Fruit fly (Drosophila melanogaster) whole organism, embryonic: ENCODE measurements around the gene CG3434.

Experiments
- CG10321 ChIP-seq: fragments of 200-800 bp; sonication (Bioruptor generic); IDR thresholded peaks from 2 replicates; pipeline ENCODE4 v1.3.6; 2022; ENCODE audit warnings: missing biosample characterization, missing genetic modification characterization
- CG11085 ChIP-seq: fragments of 200-800 bp; sonication (Bioruptor generic); IDR thresholded peaks from 2 replicates; pipeline ENCODE4 v1.3.6; 2022; ENCODE audit warnings: missing biosample characterization, missing genetic modification characterization
- CG6854 ChIP-seq: fragments of 200-800 bp; sonication (Bioruptor generic); optimal IDR thresholded peaks from 3 replicates; lab custom pipeline; 2017; ENCODE audit warnings: missing biosample characterization, mild to moderate bottlenecking, missing genetic modification characterization
- cas ChIP-seq: fragments of 200-800 bp; sonication (Bioruptor generic); IDR thresholded peaks from 2 replicates; pipeline ENCODE4 v1.3.6; 2022; ENCODE audit warnings: missing biosample characterization, missing genetic modification characterization
- disco-r ChIP-seq: fragments of 200-800 bp; sonication (Bioruptor generic); optimal IDR thresholded peaks from 2 replicates; lab custom pipeline; 2016; ENCODE audit warnings: missing biosample characterization, missing genetic modification characterization

DNA sequence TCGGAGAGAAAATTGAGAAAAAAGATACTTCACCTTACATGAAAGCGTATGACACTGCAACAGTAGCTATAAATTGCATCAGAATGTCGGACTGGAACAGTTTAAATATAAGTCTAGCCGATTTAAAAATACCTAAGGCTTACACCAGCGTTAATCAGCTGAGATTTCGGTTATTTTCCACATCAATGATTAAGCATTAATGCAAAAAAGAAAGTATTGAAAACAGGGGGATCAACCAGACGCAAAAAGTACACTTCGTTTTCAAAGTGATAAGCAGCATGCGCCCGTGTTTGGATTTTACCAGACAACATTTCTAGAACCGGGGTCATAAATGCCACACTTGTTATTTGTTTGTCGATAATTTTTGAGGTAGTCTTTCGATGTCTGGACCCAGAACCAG is 38.5 kb downstream of the CG3434 start:
- TF ChIP-seq CG10321 (GFP tag; lab: Robert Waterston, UW) (no peak), CG11085 (GFP tag; lab: Robert Waterston, UW) (no peak), CG6854 (no peak), disco-r (GFP tag; lab: Kevin White, UChicago) (no peak), cas (GFP tag; lab: Robert Waterston, UW) (no peak)
